Fruit fly (Drosophila melanogaster) whole organism, prepupa: Measurements from ENCODE around the gene CG13012.
A peak's percentile ranks its signal among the peaks of the same experiment; 100 is the strongest.

ENCODE experiments used
- Blimp-1 ChIP-seq: fragments of 200-800 bp; sonication (Bioruptor generic); optimal IDR thresholded peaks from 3 replicates; lab custom pipeline; 2017; ENCODE audit warnings: missing biosample characterization, missing genetic modification characterization, mild to moderate bottlenecking, moderate library complexity, missing genetic modification reagents
- CG10631 ChIP-seq: fragments of 200-800 bp; sonication (Bioruptor generic); optimal IDR thresholded peaks from 2 replicates; lab custom pipeline; 2016; ENCODE audit warnings: missing biosample characterization, missing genetic modification characterization
- CG11294 ChIP-seq: fragments of 200-800 bp; sonication (Bioruptor generic); IDR thresholded peaks from 2 replicates; pipeline ENCODE4 v1.3.6; 2022; ENCODE audit warnings: missing biosample characterization, missing genetic modification characterization
- CG11762 ChIP-seq: fragments of 200-800 bp; sonication (Bioruptor generic); optimal IDR thresholded peaks from 3 replicates; lab custom pipeline; 2016; ENCODE audit warnings: missing biosample characterization, missing genetic modification characterization; ENCODE audit not compliant: insufficient read depth
- CG15336 ChIP-seq: fragments of 200-800 bp; sonication (Bioruptor generic); IDR thresholded peaks from 2 replicates; pipeline ENCODE4 v1.3.6; 2022; ENCODE audit warnings: missing biosample characterization, missing genetic modification characterization
- CG1621 ChIP-seq: fragments of 200-800 bp; sonication (Bioruptor generic); optimal IDR thresholded peaks from 3 replicates; lab custom pipeline; 2018; ENCODE audit warnings: missing biosample characterization, mild to moderate bottlenecking, missing genetic modification characterization
- CG16779 ChIP-seq: fragments of 200-800 bp; sonication (Bioruptor generic); optimal IDR thresholded peaks from 3 replicates; lab custom pipeline; 2017; ENCODE audit warnings: missing biosample characterization, mild to moderate bottlenecking, missing genetic modification characterization
- CG3032 ChIP-seq: fragments of 200-800 bp; optimal IDR thresholded peaks from 2 replicates; lab custom pipeline; 2019; ENCODE audit warnings: missing biosample characterization, mild to moderate bottlenecking, missing genetic modification characterization, moderate library complexity
- CG31627 ChIP-seq: fragments of 200-800 bp; sonication (Bioruptor generic); optimal IDR thresholded peaks from 3 replicates; lab custom pipeline; 2016; ENCODE audit warnings: missing biosample characterization, missing genetic modification characterization
- CG32006 ChIP-seq: fragments of 200-800 bp; sonication (Bioruptor generic); optimal IDR thresholded peaks from 3 replicates; lab custom pipeline; 2017; ENCODE audit warnings: missing biosample characterization, mild to moderate bottlenecking, missing genetic modification characterization
- CG34406 ChIP-seq: fragments of 200-800 bp; sonication (Bioruptor generic); optimal IDR thresholded peaks from 3 replicates; lab custom pipeline; 2016; ENCODE audit warnings: missing biosample characterization, missing genetic modification characterization
- CG3919 ChIP-seq: fragments of 200-800 bp; sonication (Bioruptor generic); optimal IDR thresholded peaks from 3 replicates; lab custom pipeline; 2016; ENCODE audit warnings: missing biosample characterization, missing genetic modification characterization
- CG4318 ChIP-seq: fragments of 200-800 bp; sonication (Bioruptor generic); optimal IDR thresholded peaks from 3 replicates; lab custom pipeline; 2017; ENCODE audit warnings: missing biosample characterization, mild to moderate bottlenecking, missing genetic modification characterization
- CG6276 ChIP-seq: fragments of 200-800 bp; sonication (Bioruptor generic); optimal IDR thresholded peaks from 2 replicates; lab custom pipeline; 2017; ENCODE audit warnings: missing biosample characterization, mild to moderate bottlenecking, missing genetic modification characterization
- CG6792 ChIP-seq: fragments of 200-800 bp; sonication (Bioruptor generic); optimal IDR thresholded peaks from 3 replicates; lab custom pipeline; 2016; ENCODE audit warnings: missing biosample characterization, missing genetic modification characterization
- CG6808 ChIP-seq: fragments of 200-800 bp; sonication (Bioruptor generic); optimal IDR thresholded peaks from 3 replicates; lab custom pipeline; 2017; ENCODE audit warnings: missing biosample characterization, missing genetic modification characterization, mild to moderate bottlenecking, moderate library complexity, missing genetic modification reagents
- CG6854 ChIP-seq: fragments of 200-800 bp; sonication (Bioruptor generic); optimal IDR thresholded peaks from 2 replicates; lab custom pipeline; 2017; ENCODE audit warnings: missing biosample characterization, mild to moderate bottlenecking, missing genetic modification characterization
- CG7368 ChIP-seq: fragments of 200-800 bp; sonication (Bioruptor generic); optimal IDR thresholded peaks from 3 replicates; lab custom pipeline; 2016; ENCODE audit warnings: missing biosample characterization, missing genetic modification characterization
- CG8119 ChIP-seq: fragments of 200-800 bp; sonication (Bioruptor generic); IDR thresholded peaks from 3 replicates; pipeline ENCODE4 v1.3.6; 2022; ENCODE audit warnings: missing biosample characterization, missing genetic modification characterization
- CG8319 ChIP-seq: fragments of 200-800 bp; sonication (Bioruptor generic); optimal IDR thresholded peaks from 3 replicates; lab custom pipeline; 2016; ENCODE audit warnings: missing biosample characterization, missing genetic modification characterization
- CG8632 ChIP-seq: fragments of 200-800 bp; sonication (Bioruptor generic); optimal IDR thresholded peaks from 3 replicates; lab custom pipeline; 2016; ENCODE audit warnings: missing biosample characterization, missing genetic modification characterization
- CG9139 ChIP-seq: fragments of 200-800 bp; sonication (Bioruptor generic); optimal IDR thresholded peaks from 3 replicates; lab custom pipeline; 2017; ENCODE audit warnings: missing biosample characterization, mild to moderate bottlenecking, missing genetic modification characterization
- Eip75B ChIP-seq: fragments of 200-800 bp; sonication (Bioruptor generic); optimal IDR thresholded peaks from 3 replicates; lab custom pipeline; 2016; ENCODE audit warnings: missing biosample characterization, missing genetic modification characterization
- Eip78C ChIP-seq: fragments of 200-800 bp; sonication (Bioruptor generic); peaks from one replicate; lab custom pipeline; 2016; ENCODE audit warnings: missing biosample characterization, missing genetic modification characterization
- Ets96B ChIP-seq: fragments of 200-800 bp; optimal IDR thresholded peaks from 2 replicates; lab custom pipeline; 2019; ENCODE audit warnings: missing biosample characterization, mild to moderate bottlenecking, missing genetic modification characterization, moderate library complexity
- Gug ChIP-seq: fragments of 200-800 bp; sonication (Bioruptor generic); IDR thresholded peaks from 2 replicates; pipeline ENCODE4 v1.3.6; 2022; ENCODE audit warnings: missing biosample characterization, missing genetic modification characterization
- Hr38 ChIP-seq: sonication (Bioruptor generic); optimal IDR thresholded peaks from 2 replicates; lab custom pipeline; 2016; ENCODE audit warnings: missing biosample characterization, missing genetic modification characterization
- Lpt ChIP-seq: fragments of 200-800 bp; sonication (Bioruptor generic); optimal IDR thresholded peaks from 3 replicates; lab custom pipeline; 2016; ENCODE audit warnings: missing biosample characterization, missing genetic modification characterization
- Met ChIP-seq: fragments of 200-800 bp; sonication (Bioruptor generic); optimal IDR thresholded peaks from 3 replicates; lab custom pipeline; 2016; ENCODE audit warnings: missing biosample characterization, missing genetic modification characterization
- OdsH ChIP-seq: fragments of 200-800 bp; sonication (Bioruptor generic); optimal IDR thresholded peaks from 3 replicates; lab custom pipeline; 2016; ENCODE audit warnings: missing biosample characterization, missing genetic modification characterization
- Smox ChIP-seq: fragments of 200-800 bp; sonication (Bioruptor generic); optimal IDR thresholded peaks from 3 replicates; lab custom pipeline; 2016; ENCODE audit warnings: missing biosample characterization, missing genetic modification characterization
- Sox102F ChIP-seq: fragments of 200-800 bp; sonication (Bioruptor generic); optimal IDR thresholded peaks from 2 replicates; lab custom pipeline; 2016; ENCODE audit warnings: missing biosample characterization, mild to moderate bottlenecking, missing genetic modification characterization
- Sox14 ChIP-seq: fragments of 200-800 bp; sonication (Bioruptor generic); optimal IDR thresholded peaks from 3 replicates; lab custom pipeline; 2016; ENCODE audit warnings: missing biosample characterization, missing genetic modification characterization
- Sox15 ChIP-seq: fragments of 200-800 bp; sonication (Bioruptor generic); optimal IDR thresholded peaks from 3 replicates; lab custom pipeline; 2016; ENCODE audit warnings: missing biosample characterization, missing genetic modification characterization
- achi ChIP-seq: fragments of 200-800 bp; sonication (Bioruptor generic); optimal IDR thresholded peaks from 3 replicates; lab custom pipeline; 2016; ENCODE audit warnings: missing biosample characterization, missing genetic modification characterization
- cyc ChIP-seq: fragments of 200-800 bp; sonication (Bioruptor generic); optimal IDR thresholded peaks from 3 replicates; lab custom pipeline; 2016; ENCODE audit warnings: missing biosample characterization, missing genetic modification characterization
- dac ChIP-seq: fragments of 200-800 bp; sonication (Bioruptor generic); optimal IDR thresholded peaks from 2 replicates; lab custom pipeline; 2017; ENCODE audit warnings: missing biosample characterization, mild to moderate bottlenecking, missing genetic modification characterization
- dsx ChIP-seq: fragments of 200-800 bp; optimal IDR thresholded peaks from 3 replicates; lab custom pipeline; 2019; ENCODE audit warnings: missing biosample characterization, mild to moderate bottlenecking, missing genetic modification characterization, moderate library complexity; ENCODE audit not compliant: poor library complexity, severe bottlenecking
- eg ChIP-seq: fragments of 200-800 bp; sonication (Bioruptor generic); IDR thresholded peaks from 3 replicates; pipeline ENCODE4 v1.3.6; 2022; ENCODE audit warnings: missing biosample characterization, missing genetic modification characterization
- esn ChIP-seq: fragments of 200-800 bp; sonication (Bioruptor generic); optimal IDR thresholded peaks from 2 replicates; lab custom pipeline; 2016; ENCODE audit warnings: missing biosample characterization, mild to moderate bottlenecking, missing genetic modification characterization, moderate library complexity
- fd59A ChIP-seq: fragments of 200-800 bp; sonication (Bioruptor generic); optimal IDR thresholded peaks from 2 replicates; lab custom pipeline; 2017; ENCODE audit warnings: missing biosample characterization, mild to moderate bottlenecking, missing genetic modification characterization, missing genetic modification reagents
- fkh ChIP-seq: fragments of 200-800 bp; sonication (Bioruptor generic); optimal IDR thresholded peaks from 3 replicates; lab custom pipeline; 2017; ENCODE audit warnings: missing biosample characterization, mild to moderate bottlenecking, missing genetic modification characterization, moderate library complexity
- net ChIP-seq: fragments of 200-800 bp; sonication (Bioruptor generic); optimal IDR thresholded peaks from 3 replicates; lab custom pipeline; 2016; ENCODE audit warnings: missing biosample characterization, missing genetic modification characterization
- pdm3 ChIP-seq: fragments of 200-800 bp; sonication (Bioruptor generic); optimal IDR thresholded peaks from 3 replicates; lab custom pipeline; 2016; ENCODE audit warnings: missing biosample characterization, missing genetic modification characterization
- salr ChIP-seq, 2 experiments: fragments of 200-800 bp; sonication (Bioruptor generic); optimal IDR thresholded peaks; 3 replicates each; lab custom pipeline; 2016 to 2018; ENCODE audit warnings: missing biosample characterization in 2 of 2, missing genetic modification characterization in 2 of 2, mild to moderate bottlenecking in 1 of 2
- spab ChIP-seq: fragments of 200-800 bp; sonication (Bioruptor generic); optimal IDR thresholded peaks from 2 replicates; lab custom pipeline; 2017; ENCODE audit warnings: missing biosample characterization, mild to moderate bottlenecking, missing genetic modification characterization, missing genetic modification reagents
- ss ChIP-seq, 2 experiments: fragments of 200-800 bp; sonication (Bioruptor generic); optimal IDR thresholded peaks; 2 replicates in 1 of 2; 3 replicates in 1 of 2; lab custom pipeline; 2017 to 2018; ENCODE audit warnings: mild to moderate bottlenecking in 2 of 2, missing biosample characterization in 2 of 2, missing genetic modification characterization in 2 of 2, moderate library complexity in 1 of 2
- svp ChIP-seq: fragments of 200-800 bp; sonication (Bioruptor generic); peaks from one replicate; lab custom pipeline; 2016; ENCODE audit warnings: missing biosample characterization, missing genetic modification characterization
- topi ChIP-seq: fragments of 200-800 bp; sonication (Bioruptor generic); optimal IDR thresholded peaks from 3 replicates; lab custom pipeline; 2016; ENCODE audit warnings: missing biosample characterization, missing genetic modification characterization
- vri ChIP-seq: fragments of 200-800 bp; sonication (Bioruptor generic); optimal IDR thresholded peaks from 3 replicates; lab custom pipeline; 2016; ENCODE audit warnings: missing biosample characterization, mild to moderate bottlenecking, missing genetic modification characterization

CG13012 gene

dm6 chrX:16664405-16665064, 12.0 kb downstream of the CG13012 start, which contains the start of gene CG15865:
Gene CG15865, minus strand, starts transcription at chrX:16664455.
- TF ChIP-seq CG34406 (GFP tag; lab: Kevin White, UChicago): no peak
- no peak for TF ChIP-seq CG6276 (GFP tag; lab: Kevin White, UChicago)
- no peak for TF ChIP-seq CG9139 (GFP tag; lab: Kevin White, UChicago)
- TF ChIP-seq Smox (GFP tag; lab: Kevin White, UChicago): peak; percentile 16
- TF ChIP-seq CG6792: no peak
- no peak for TF ChIP-seq CG31627
- no peak for TF ChIP-seq spab (GFP tag; lab: Kevin White, UChicago)
- TF ChIP-seq Blimp-1: no peak
- TF ChIP-seq Eip78C (GFP tag; lab: Kevin White, UChicago): peak; percentile 72
- TF ChIP-seq OdsH (GFP tag; lab: Kevin White, UChicago): no peak
- TF ChIP-seq dac (GFP tag; lab: Kevin White, UChicago): no peak
- no peak for TF ChIP-seq achi (GFP tag; lab: Kevin White, UChicago)
- no peak for TF ChIP-seq net (GFP tag; lab: Kevin White, UChicago)
- no peak for TF ChIP-seq CG32006 (GFP tag; lab: Kevin White, UChicago)
- TF ChIP-seq fd59A (GFP tag; lab: Kevin White, UChicago): no peak
- no peak for TF ChIP-seq CG4318 (GFP tag; lab: Kevin White, UChicago)
- TF ChIP-seq CG11294 (GFP tag; lab: Robert Waterston, UW): no peak
- TF ChIP-seq CG8632 (GFP tag; lab: Kevin White, UChicago): no peak
- TF ChIP-seq CG11762 (GFP tag; lab: Kevin White, UChicago): no peak
- no peak for TF ChIP-seq cyc (GFP tag; lab: Kevin White, UChicago)
- TF ChIP-seq ss (GFP tag; optimal IDR thresholded peaks at IDR 0.05; lab: Kevin White, UChicago): peak in 1 of 2 experiments; percentile 11
- TF ChIP-seq salr (GFP tag; optimal IDR thresholded peaks at IDR 0.05; lab: Kevin White, UChicago): no peak
- no peak for TF ChIP-seq Gug
- TF ChIP-seq eg (GFP tag; lab: Robert Waterston, UW): no peak
- no peak for TF ChIP-seq Met (GFP tag; lab: Kevin White, UChicago)
- TF ChIP-seq CG15336 (GFP tag; lab: Robert Waterston, UW): no peak
- no peak for TF ChIP-seq topi (GFP tag; lab: Kevin White, UChicago)
- TF ChIP-seq CG6854: no peak
- no peak for TF ChIP-seq Sox102F
- no peak for TF ChIP-seq CG7368 (GFP tag; lab: Kevin White, UChicago)
- peak; percentile 16 for TF ChIP-seq CG6808 (GFP tag; lab: Kevin White, UChicago)
- TF ChIP-seq svp (GFP tag; lab: Kevin White, UChicago): peak; percentile 70
- TF ChIP-seq CG1621 (tag; lab: Kevin White, UChicago): no peak
- TF ChIP-seq esn: no peak
- TF ChIP-seq CG3032: no peak
- no peak for TF ChIP-seq pdm3 (GFP tag; lab: Kevin White, UChicago)
- TF ChIP-seq Lpt (GFP tag; lab: Kevin White, UChicago): no peak
- TF ChIP-seq Ets96B: peak; percentile 5
- no peak for TF ChIP-seq CG16779
- peak; percentile 7 for TF ChIP-seq fkh
- no peak for TF ChIP-seq CG10631 (GFP tag; lab: Kevin White, UChicago)
- TF ChIP-seq Hr38 (GFP tag; lab: Kevin White, UChicago): no peak
- no peak for TF ChIP-seq Sox15 (GFP tag; lab: Kevin White, UChicago)
- no peak for TF ChIP-seq CG8119 (GFP tag; lab: Robert Waterston, UW)
- no peak for TF ChIP-seq CG3919 (GFP tag; lab: Kevin White, UChicago)
- TF ChIP-seq Sox14: no peak
- no peak for TF ChIP-seq dsx (GFP tag; lab: Kevin White, UChicago)
- TF ChIP-seq Eip75B (GFP tag; lab: Kevin White, UChicago): no peak
- TF ChIP-seq vri (GFP tag; lab: Kevin White, UChicago): no peak
- no peak for TF ChIP-seq CG8319 (GFP tag; lab: Kevin White, UChicago)
